Fruit fly (Drosophila melanogaster): ENCODE results near the gene CG7518.

CG7518 gene

dm6 chr3R:12997550-12998233 is at the start of gene CG7518, which contains the start of the genes CG17327 and CG44194:
CG7518 (plus strand) TSS chr3R:12998089.
CG17327 (minus strand) TSS chr3R:12997726.
CG44194 (minus strand) TSS chr3R:12997726.
- no peak for TF ChIP-seq Dif (GFP tag; optimal IDR thresholded peaks at IDR 0.05; ENCODE audit: partially characterized antibody)
- peak; percentile 28 for TF ChIP-seq ey (GFP tag; optimal IDR thresholded peaks at IDR 0.05)
- TF ChIP-seq Hr83 (GFP tag; optimal IDR thresholded peaks at IDR 0.05; ENCODE audit: poor library complexity, severe bottlenecking) = peak; percentile 43
- no peak for TF ChIP-seq usp (GFP tag; optimal IDR thresholded peaks at IDR 0.05)
- TF ChIP-seq Abd-B (GFP tag; optimal IDR thresholded peaks at IDR 0.05) = no peak
- TF ChIP-seq N (GFP tag; optimal IDR thresholded peaks at IDR 0.05) = peak; percentile 25
- no peak for TF ChIP-seq sv (GFP tag; optimal IDR thresholded peaks at IDR 0.05)
- TF ChIP-seq Vsx2 (GFP tag; optimal IDR thresholded peaks at IDR 0.05; ENCODE audit: partially characterized antibody) = no peak
- TF ChIP-seq OdsH (GFP tag; optimal IDR thresholded peaks at IDR 0.05) = no peak
- no peak for TF ChIP-seq dmrt93B (GFP tag; optimal IDR thresholded peaks at IDR 0.05)
- TF ChIP-seq tai (GFP tag; optimal IDR thresholded peaks at IDR 0.05) = no peak
- TF ChIP-seq GATAd (GFP tag; optimal IDR thresholded peaks at IDR 0.05) = no peak
- peak; percentile 7 for TF ChIP-seq psq (GFP tag; optimal IDR thresholded peaks at IDR 0.05)
- no peak for TF ChIP-seq foxo (GFP tag; optimal IDR thresholded peaks at IDR 0.05)
- TF ChIP-seq Dfd (GFP tag; optimal IDR thresholded peaks at IDR 0.05) = no peak
- no peak for TF ChIP-seq Rel (GFP tag; optimal IDR thresholded peaks at IDR 0.05)
- peak; percentile 82 for TF ChIP-seq Rel (tag; optimal IDR thresholded peaks at IDR 0.05)
- TF ChIP-seq Sp1 (GFP tag; optimal IDR thresholded peaks at IDR 0.05) = no peak
- no peak for TF ChIP-seq rgr (GFP tag; optimal IDR thresholded peaks at IDR 0.05)
- TF ChIP-seq lola (GFP tag; optimal IDR thresholded peaks at IDR 0.05) = no peak
- TF ChIP-seq Hnf4 (GFP tag; optimal IDR thresholded peaks at IDR 0.05) = no peak
- no peak for TF ChIP-seq HLH106 (tag; optimal IDR thresholded peaks at IDR 0.05)
- TF ChIP-seq Mio (GFP tag; optimal IDR thresholded peaks at IDR 0.05) = no peak
- TF ChIP-seq Hr78 (GFP tag; optimal IDR thresholded peaks at IDR 0.05) = no peak
- no peak for TF ChIP-seq woc (GFP tag; optimal IDR thresholded peaks at IDR 0.05)

dm6 chr3R:12957388-12957787 is 40.5 kb upstream of the CG7518 start:
- TF ChIP-seq Sp1 (GFP tag; optimal IDR thresholded peaks at IDR 0.05) = no peak
- TF ChIP-seq dmrt93B (GFP tag; optimal IDR thresholded peaks at IDR 0.05) = no peak
- peak; percentile 20 for TF ChIP-seq ey (GFP tag; optimal IDR thresholded peaks at IDR 0.05)
- no peak for TF ChIP-seq Mio (GFP tag; optimal IDR thresholded peaks at IDR 0.05)
- no peak for TF ChIP-seq jim (GFP tag; optimal IDR thresholded peaks at IDR 0.05)
- TF ChIP-seq brk (GFP tag; optimal IDR thresholded peaks at IDR 0.05) = no peak
- peak; percentile 44 for TF ChIP-seq HLH106 (tag; optimal IDR thresholded peaks at IDR 0.05)
- TF ChIP-seq Jra (GFP tag; optimal IDR thresholded peaks at IDR 0.05) = no peak
- no peak for TF ChIP-seq Hnf4 (GFP tag; optimal IDR thresholded peaks at IDR 0.05)
- TF ChIP-seq foxo (GFP tag; optimal IDR thresholded peaks at IDR 0.05) = peak in 1 of 2 experiments; percentile 34
- TF ChIP-seq Hr83 (GFP tag; optimal IDR thresholded peaks at IDR 0.05; ENCODE audit: poor library complexity, severe bottlenecking) = no peak
- TF ChIP-seq dsf (GFP tag; optimal IDR thresholded peaks at IDR 0.05; ENCODE audit: borderline replicate concordance) = no peak
- TF ChIP-seq OdsH (GFP tag; optimal IDR thresholded peaks at IDR 0.05) = no peak
- TF ChIP-seq CG9705 (GFP tag; optimal IDR thresholded peaks at IDR 0.05) = no peak
- TF ChIP-seq h (GFP tag; optimal IDR thresholded peaks at IDR 0.05) = peak; percentile 21
- TF ChIP-seq br (GFP tag; optimal IDR thresholded peaks at IDR 0.05) = no peak
- no peak for TF ChIP-seq Rel (GFP tag; optimal IDR thresholded peaks at IDR 0.05)
- TF ChIP-seq Rel (tag; optimal IDR thresholded peaks at IDR 0.05) = no peak
- TF ChIP-seq Vsx2 (GFP tag; optimal IDR thresholded peaks at IDR 0.05; ENCODE audit: partially characterized antibody) = no peak
- TF ChIP-seq dl (GFP tag; optimal IDR thresholded peaks at IDR 0.05; ENCODE audit: insufficient read depth in 1 of 2, partially characterized antibody in 2 of 2) = no peak
- TF ChIP-seq lola (GFP tag; optimal IDR thresholded peaks at IDR 0.05) = no peak
- TF ChIP-seq CG32264 (GFP tag; optimal IDR thresholded peaks at IDR 0.05) = no peak
- no peak for TF ChIP-seq Dif (GFP tag; optimal IDR thresholded peaks at IDR 0.05; ENCODE audit: partially characterized antibody)
- no peak for TF ChIP-seq pan (optimal IDR thresholded peaks at IDR 0.05)
- TF ChIP-seq usp (GFP tag; optimal IDR thresholded peaks at IDR 0.05) = no peak
- no peak for TF ChIP-seq Hr78 (GFP tag; optimal IDR thresholded peaks at IDR 0.05)
- TF ChIP-seq CrebA (GFP tag; optimal IDR thresholded peaks at IDR 0.05; ENCODE audit: borderline replicate concordance) = no peak
- TF ChIP-seq N (GFP tag; optimal IDR thresholded peaks at IDR 0.05) = no peak
- TF ChIP-seq sv (GFP tag; optimal IDR thresholded peaks at IDR 0.05) = no peak
- peak; percentile 6 for TF ChIP-seq rgr (GFP tag; optimal IDR thresholded peaks at IDR 0.05)
- TF ChIP-seq tai (GFP tag; optimal IDR thresholded peaks at IDR 0.05) = no peak
- no peak for TF ChIP-seq Dfd (GFP tag; optimal IDR thresholded peaks at IDR 0.05)
- peak; percentile 16 for TF ChIP-seq fru (GFP tag; optimal IDR thresholded peaks at IDR 0.05)
- TF ChIP-seq woc (GFP tag; optimal IDR thresholded peaks at IDR 0.05) = no peak
- no peak for TF ChIP-seq Abd-B (GFP tag; optimal IDR thresholded peaks at IDR 0.05)
